Worm (Caenorhabditis elegans) whole organism, early embryonic: ENCODE data around the gene emb-4.

Experiments
- B0310.2 ChIP-seq: sonication (generic microtip); optimal IDR thresholded peaks from 2 replicates; lab custom pipeline; 2016; ENCODE audit warnings: mild to moderate bottlenecking, missing genetic modification characterization, missing compliant biosample characterization
- F13C5.2 ChIP-seq: sonication (generic microtip); optimal IDR thresholded peaks from 2 replicates; lab custom pipeline; 2017; ENCODE audit warnings: mild to moderate bottlenecking, missing genetic modification characterization, inconsistent platforms, missing compliant biosample characterization
- aly-1 ChIP-seq: sonication (generic microtip); optimal IDR thresholded peaks from 2 replicates; lab custom pipeline; 2016; ENCODE audit warnings: missing genetic modification characterization, missing compliant biosample characterization
- ama-1 ChIP-seq: fragments of 150-350 bp; optimal IDR thresholded peaks from 2 replicates; lab custom pipeline; 2014
- ceh-13 ChIP-seq: fragments of 200-800 bp; sonication (Bioruptor generic); optimal IDR thresholded peaks from 2 replicates; lab custom pipeline; 2018; ENCODE audit warnings: mild to moderate bottlenecking, missing genetic modification characterization, missing compliant biosample characterization
- ceh-36 ChIP-seq: sonication (generic microtip); optimal IDR thresholded peaks from 2 replicates; lab custom pipeline; 2016; ENCODE audit warnings: missing genetic modification characterization, inconsistent platforms, missing compliant biosample characterization
- ets-7 ChIP-seq: sonication (generic microtip); optimal IDR thresholded peaks from 2 replicates; lab custom pipeline; 2016; ENCODE audit warnings: missing genotype, missing genetic modification characterization, missing compliant biosample characterization
- flt-1 ChIP-seq: fragments of 200-800 bp; sonication (Bioruptor generic); IDR thresholded peaks from 2 replicates; pipeline ENCODE4 v1.3.6; 2022; ENCODE audit warnings: missing genetic modification characterization, missing compliant biosample characterization
- hmbx-1 ChIP-seq: sonication (generic microtip); optimal IDR thresholded peaks from 2 replicates; lab custom pipeline; 2016; ENCODE audit warnings: mild to moderate bottlenecking, missing genetic modification characterization, missing compliant biosample characterization
- hmg-4 ChIP-seq: fragments of 200-800 bp; sonication (Bioruptor generic); optimal IDR thresholded peaks from 2 replicates; lab custom pipeline; 2018; ENCODE audit warnings: mild to moderate bottlenecking, missing genetic modification characterization, missing compliant biosample characterization
- hnd-1 ChIP-seq: sonication (generic microtip); optimal IDR thresholded peaks from 2 replicates; lab custom pipeline; 2016; ENCODE audit warnings: missing genetic modification characterization, missing compliant biosample characterization
- pes-1 ChIP-seq: fragments of 200-800 bp; sonication (Bioruptor generic); IDR thresholded peaks from 2 replicates; pipeline ENCODE4 v1.3.6; 2022; ENCODE audit warnings: missing genetic modification reagents, missing genetic modification characterization, missing compliant biosample characterization
- scrt-1 ChIP-seq: fragments of 200-800 bp; sonication (Bioruptor generic); IDR thresholded peaks from 2 replicates; pipeline ENCODE4 v1.3.6; 2022; ENCODE audit warnings: missing genetic modification characterization, missing compliant biosample characterization
- sea-1 ChIP-seq: fragments of 200-800 bp; sonication (Bioruptor generic); conservative IDR thresholded peaks from 2 replicates; pipeline ENCODE4 v1.3.6; 2022; ENCODE audit warnings: missing genetic modification characterization, missing compliant biosample characterization
- tbx-11 ChIP-seq: fragments of 200-800 bp; sonication (Bioruptor generic); IDR thresholded peaks from 2 replicates; pipeline ENCODE4 v1.3.6; 2022; ENCODE audit warnings: missing genetic modification characterization, missing compliant biosample characterization
- tbx-37 ChIP-seq: fragments of 200-800 bp; sonication (Bioruptor generic); conservative IDR thresholded peaks from 2 replicates; pipeline ENCODE4 v1.3.6; 2022; ENCODE audit warnings: missing genetic modification reagents, missing genetic modification characterization, missing compliant biosample characterization
- tra-4 ChIP-seq: sonication (generic microtip); optimal IDR thresholded peaks from 2 replicates; lab custom pipeline; 2017; ENCODE audit warnings: missing genetic modification characterization, missing compliant biosample characterization

Gene emb-4

DNA sequence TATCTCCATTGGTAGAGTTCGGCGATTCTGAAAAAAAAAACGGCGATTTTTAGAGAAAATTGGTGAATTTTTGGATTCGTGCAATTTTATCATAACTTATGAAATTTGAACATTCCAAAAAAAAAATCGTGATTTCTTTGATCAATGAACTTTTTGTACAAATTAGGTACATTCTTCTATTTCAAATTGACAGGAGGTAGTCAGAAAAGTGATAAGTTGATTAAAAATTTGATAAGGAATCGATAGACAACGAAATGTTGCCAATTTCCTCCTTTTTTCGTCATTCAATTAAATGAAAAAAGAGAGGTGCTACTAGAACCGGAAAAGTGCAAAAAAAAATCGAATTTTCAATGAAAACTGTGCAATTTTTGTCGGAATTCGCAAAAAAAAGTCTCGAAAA lies 23.8 kb downstream of the emb-4 start:
- TF ChIP-seq B0310.2 (tag; lab: Kevin White, UChicago) (no peak), F13C5.2 (tag; lab: Kevin White, UChicago) (no peak), tra-4 (tag; lab: Kevin White, UChicago) (no peak), ama-1 (lab: Kevin White, UChicago) (no peak), aly-1 (no peak), flt-1 (GFP tag; lab: Robert Waterston, UW) (no peak), hnd-1 (tag; lab: Kevin White, UChicago) (no peak), ets-7 (tag; lab: Kevin White, UChicago) (no peak), ceh-36 (tag; lab: Kevin White, UChicago) (no peak), tbx-37 (GFP tag; lab: Robert Waterston, UW) (no peak), tbx-11 (GFP tag; lab: Robert Waterston, UW) (no peak), hmg-4 (GFP tag; lab: Kevin White, UChicago) (no peak), scrt-1 (GFP tag; lab: Robert Waterston, UW) (no peak)

DNA sequence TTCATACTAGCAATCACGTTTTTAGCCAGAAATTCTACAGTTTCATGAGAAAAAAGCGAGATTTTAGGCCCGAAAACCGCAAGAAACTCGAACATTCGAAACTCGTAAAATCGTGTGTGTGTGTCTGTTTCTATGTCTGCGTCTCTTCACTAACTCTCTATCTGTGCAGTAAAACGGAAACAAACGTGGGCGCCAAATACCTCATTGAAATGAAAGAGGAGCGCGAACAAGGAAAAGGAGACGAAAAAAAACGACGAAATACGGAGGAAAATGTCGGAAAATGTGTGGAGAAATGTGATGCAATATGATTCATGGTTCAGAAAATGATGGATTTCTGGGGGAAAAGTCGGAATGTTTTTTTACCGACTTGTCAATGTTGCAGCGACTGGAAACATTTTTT lies 26.3 kb downstream of the emb-4 start:
- TF ChIP-seq tbx-11 (GFP tag; lab: Robert Waterston, UW) (no peak), ets-7 (tag; lab: Kevin White, UChicago) (no peak), hnd-1 (tag; lab: Kevin White, UChicago) (no peak), tbx-37 (GFP tag; lab: Robert Waterston, UW) (no peak), sea-1 (GFP tag; lab: Robert Waterston, UW) (no peak), pes-1 (GFP tag; lab: Robert Waterston, UW) (no peak), ceh-13 (GFP tag; lab: Kevin White, UChicago) (no peak), tra-4 (tag; lab: Kevin White, UChicago) (no peak), scrt-1 (GFP tag; lab: Robert Waterston, UW) (no peak), B0310.2 (tag; lab: Kevin White, UChicago) (no peak), hmbx-1 (no peak), hmg-4 (GFP tag; lab: Kevin White, UChicago) (no peak), ama-1 (lab: Kevin White, UChicago) (no peak), flt-1 (GFP tag; lab: Robert Waterston, UW) (no peak), F13C5.2 (tag; lab: Kevin White, UChicago) (no peak), ceh-36 (tag; lab: Kevin White, UChicago) (no peak), aly-1 (no peak)

DNA sequence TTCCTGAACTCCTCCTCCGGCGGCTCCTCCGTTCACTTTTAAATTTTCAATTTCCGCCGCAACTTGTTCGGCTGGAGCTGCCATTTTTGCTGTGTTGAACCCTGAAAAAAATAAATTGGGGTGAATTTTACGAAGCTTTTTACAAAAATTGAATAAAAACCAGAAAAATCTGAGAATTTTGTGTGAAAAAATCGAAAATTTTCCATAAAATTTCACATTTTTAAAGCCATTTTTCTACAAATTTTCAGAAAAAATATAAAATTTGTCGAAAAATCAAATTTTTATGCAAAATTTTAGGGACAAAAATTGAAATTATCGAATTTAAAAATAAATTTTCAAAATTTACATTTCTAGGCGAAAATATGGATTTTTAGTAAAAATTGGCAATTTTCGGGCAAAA lies 35.7 kb downstream of the emb-4 start, which contains the start of gene wars-1:
TSS of gene wars-1 (minus strand) at position 101 of the 400 bp plus-strand sequence.
- no peak for TF ChIP-seq hmbx-1
- TF ChIP-seq pes-1 (GFP tag; lab: Robert Waterston, UW): no peak

DNA sequence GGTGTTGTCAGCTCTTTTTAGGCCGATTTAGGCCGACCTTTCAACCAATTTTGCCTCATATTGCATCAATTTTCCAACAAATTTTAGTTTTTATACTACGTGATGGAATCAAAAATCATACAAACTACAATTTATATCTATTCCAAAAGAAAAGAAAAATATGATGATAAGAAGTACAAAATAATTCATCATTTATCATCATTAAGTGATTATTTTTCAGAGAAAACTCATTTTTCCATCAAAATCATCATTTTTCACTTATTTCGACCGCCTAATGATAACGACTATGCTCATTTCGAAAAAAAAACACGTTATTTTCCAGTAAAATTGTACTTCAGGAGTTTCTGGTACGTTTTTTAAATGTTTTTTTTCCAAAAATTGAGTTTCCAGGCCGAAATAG lies 40.0 kb downstream of the emb-4 start:
- no peak for TF ChIP-seq tbx-11 (GFP tag; lab: Robert Waterston, UW)
- TF ChIP-seq pes-1 (GFP tag; lab: Robert Waterston, UW): no peak
- no peak for TF ChIP-seq hmbx-1
- no peak for TF ChIP-seq sea-1 (GFP tag; lab: Robert Waterston, UW)
- no peak for TF ChIP-seq ceh-13 (GFP tag; lab: Kevin White, UChicago)
- no peak for TF ChIP-seq scrt-1 (GFP tag; lab: Robert Waterston, UW)
- TF ChIP-seq tbx-37 (GFP tag; lab: Robert Waterston, UW): no peak
- no peak for TF ChIP-seq flt-1 (GFP tag; lab: Robert Waterston, UW)
- no peak for TF ChIP-seq ets-7 (tag; lab: Kevin White, UChicago)
- no peak for TF ChIP-seq hmg-4 (GFP tag; lab: Kevin White, UChicago)
- TF ChIP-seq tra-4 (tag; lab: Kevin White, UChicago): no peak
- TF ChIP-seq ceh-36 (tag; lab: Kevin White, UChicago): no peak
- TF ChIP-seq F13C5.2 (tag; lab: Kevin White, UChicago): no peak
- TF ChIP-seq B0310.2 (tag; lab: Kevin White, UChicago): no peak
- TF ChIP-seq ama-1 (lab: Kevin White, UChicago): no peak
- no peak for TF ChIP-seq aly-1
- TF ChIP-seq hnd-1 (tag; lab: Kevin White, UChicago): no peak

DNA sequence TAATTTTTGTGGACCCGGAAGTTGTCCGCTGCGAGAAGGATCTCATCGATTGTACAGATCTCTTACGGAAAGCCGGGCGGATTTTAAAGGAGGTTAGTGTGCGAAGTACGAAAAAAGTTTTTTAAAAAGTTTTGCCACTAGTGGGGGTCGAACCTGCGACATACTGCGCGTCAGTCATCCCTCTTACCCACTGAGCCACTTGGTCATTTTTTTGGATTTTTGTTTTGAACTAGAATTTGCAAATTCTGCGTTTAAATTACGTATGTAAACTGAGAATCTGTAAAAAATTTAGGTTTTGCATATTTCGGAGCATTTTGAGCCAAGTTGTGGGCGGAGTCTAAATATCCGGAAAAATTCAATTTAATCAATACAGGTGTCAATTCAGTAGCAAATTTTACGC lies 46.2 kb downstream of the emb-4 start:
- no peak for TF ChIP-seq ama-1 (lab: Kevin White, UChicago)
- TF ChIP-seq F13C5.2 (tag; lab: Kevin White, UChicago): no peak
- TF ChIP-seq sea-1 (GFP tag; lab: Robert Waterston, UW): no peak
- no peak for TF ChIP-seq ets-7 (tag; lab: Kevin White, UChicago)
- TF ChIP-seq hmbx-1: no peak
- TF ChIP-seq hmg-4 (GFP tag; lab: Kevin White, UChicago): no peak
- no peak for TF ChIP-seq pes-1 (GFP tag; lab: Robert Waterston, UW)
- no peak for TF ChIP-seq aly-1

DNA sequence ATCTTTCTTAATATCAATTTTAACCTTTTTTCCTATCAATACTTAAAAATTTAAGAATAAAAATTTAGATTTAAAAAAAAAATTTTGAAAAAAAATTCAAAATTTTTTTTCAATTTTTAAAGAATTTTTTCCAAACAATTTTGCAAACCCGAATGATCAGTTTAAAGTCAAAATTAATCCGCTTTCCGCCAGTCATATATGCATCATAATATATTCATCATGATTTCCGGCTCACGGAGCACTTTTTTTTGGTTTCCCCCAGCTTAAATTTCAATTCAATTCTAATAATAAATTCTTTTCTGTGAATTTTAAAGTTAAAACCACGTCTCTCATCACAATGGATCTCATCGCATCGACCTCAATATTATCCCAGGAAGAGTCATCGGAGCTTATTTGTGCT lies 48.3 kb downstream of the emb-4 start, which contains the start of gene nhr-230:
TSS of gene nhr-230 (plus strand) at position 301 of the 400 bp plus-strand sequence.
- TF ChIP-seq hnd-1 (tag; lab: Kevin White, UChicago): no peak
- no peak for TF ChIP-seq sea-1 (GFP tag; lab: Robert Waterston, UW)
- TF ChIP-seq tra-4 (tag; lab: Kevin White, UChicago): no peak
- no peak for TF ChIP-seq hmg-4 (GFP tag; lab: Kevin White, UChicago)
- no peak for TF ChIP-seq ceh-36 (tag; lab: Kevin White, UChicago)

DNA sequence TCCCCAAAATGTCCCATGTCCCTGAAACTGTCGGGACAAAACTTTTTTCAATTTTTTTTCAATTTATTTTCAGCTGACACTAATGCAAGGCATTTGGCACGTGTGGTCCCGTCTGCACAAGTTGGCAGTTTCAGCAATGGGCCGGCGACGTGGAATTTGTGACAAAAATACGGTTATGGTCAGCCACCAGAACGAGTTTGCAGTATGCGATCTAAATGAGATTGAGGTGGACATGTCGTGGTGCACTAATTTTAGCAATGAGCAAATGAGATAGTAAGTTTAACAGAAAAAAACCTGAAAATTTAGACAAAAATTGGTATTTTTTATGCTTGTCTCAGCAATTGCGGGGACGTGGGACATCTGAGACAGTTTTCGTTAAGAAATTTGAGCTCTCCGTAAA lies 52.3 kb downstream of the emb-4 start:
- TF ChIP-seq flt-1 (GFP tag; lab: Robert Waterston, UW) (no peak), F13C5.2 (tag; lab: Kevin White, UChicago) (no peak), hnd-1 (tag; lab: Kevin White, UChicago) (no peak), B0310.2 (tag; lab: Kevin White, UChicago) (no peak), pes-1 (GFP tag; lab: Robert Waterston, UW) (no peak)
